Fruit fly (Drosophila melanogaster) whole organism, embryonic: Measurements from ENCODE around the gene Cby.

Source experiments
- Asciz ChIP-seq: fragments of 200-800 bp; sonication (Bioruptor generic); optimal IDR thresholded peaks from 2 replicates; lab custom pipeline; 2017; ENCODE audit warnings: missing biosample characterization, mild to moderate bottlenecking, missing genetic modification characterization, missing genetic modification reagents
- Bdp1 ChIP-seq: fragments of 200-800 bp; sonication (Bioruptor generic); optimal IDR thresholded peaks from 3 replicates; lab custom pipeline; 2016; ENCODE audit warnings: missing biosample characterization, missing genetic modification characterization
- Blimp-1 ChIP-seq: fragments of 200-800 bp; sonication (Bioruptor generic); optimal IDR thresholded peaks from 3 replicates; lab custom pipeline; 2018; ENCODE audit warnings: missing biosample characterization, missing genetic modification characterization, mild to moderate bottlenecking, moderate library complexity, missing genetic modification reagents
- CG10147 ChIP-seq: fragments of 200-800 bp; sonication (Bioruptor generic); optimal IDR thresholded peaks from 2 replicates; lab custom pipeline; 2019; ENCODE audit warnings: missing biosample characterization, mild to moderate bottlenecking, missing genetic modification characterization, moderate library complexity
- CG11093 ChIP-seq: fragments of 200-800 bp; sonication (Bioruptor generic); IDR thresholded peaks from 3 replicates; pipeline ENCODE4 v1.3.6; 2022; ENCODE audit warnings: missing biosample characterization, missing genetic modification characterization
- CG11398 ChIP-seq: fragments of 200-800 bp; sonication (Bioruptor generic); optimal IDR thresholded peaks from 2 replicates; lab custom pipeline; 2016; ENCODE audit warnings: missing biosample characterization, missing genetic modification characterization
- CG11504 ChIP-seq: fragments of 200-800 bp; sonication (Bioruptor generic); optimal IDR thresholded peaks from 3 replicates; lab custom pipeline; 2019; ENCODE audit warnings: missing biosample characterization, mild to moderate bottlenecking, missing genetic modification characterization, moderate library complexity
- CG12071 ChIP-seq: fragments of 200-800 bp; sonication (Bioruptor generic); optimal IDR thresholded peaks from 3 replicates; lab custom pipeline; 2018; ENCODE audit warnings: missing biosample characterization, mild to moderate bottlenecking, missing genetic modification characterization
- CG14441 ChIP-seq: fragments of 200-800 bp; sonication (Bioruptor generic); IDR thresholded peaks from 2 replicates; pipeline ENCODE4 v1.3.6; 2022; ENCODE audit warnings: missing biosample characterization, missing genetic modification characterization
- CG14667 ChIP-seq: fragments of 200-800 bp; sonication (Bioruptor generic); IDR thresholded peaks from 2 replicates; pipeline ENCODE4 v1.3.6; 2022; ENCODE audit warnings: missing biosample characterization, missing genetic modification characterization
- CG16813 ChIP-seq: fragments of 200-800 bp; sonication (Bioruptor generic); IDR thresholded peaks from 3 replicates; pipeline ENCODE4 v1.3.6; 2022; ENCODE audit warnings: missing biosample characterization, missing genetic modification characterization; ENCODE audit not compliant: partially characterized antibody
- CG2875 ChIP-seq: fragments of 200-800 bp; sonication (Bioruptor generic); optimal IDR thresholded peaks from 2 replicates; lab custom pipeline; 2017; ENCODE audit warnings: missing biosample characterization, mild to moderate bottlenecking, missing genetic modification characterization, missing genetic modification reagents
- CG31224 ChIP-seq: fragments of 200-800 bp; sonication (Bioruptor generic); IDR thresholded peaks from 2 replicates; pipeline ENCODE4 v1.3.6; 2022; ENCODE audit warnings: missing biosample characterization, missing genetic modification characterization
- CG3163 ChIP-seq: fragments of 200-800 bp; sonication (Bioruptor generic); optimal IDR thresholded peaks from 3 replicates; lab custom pipeline; 2016; ENCODE audit warnings: missing biosample characterization, missing genetic modification characterization
- CG4360 ChIP-seq: fragments of 200-800 bp; sonication (Bioruptor generic); IDR thresholded peaks from 2 replicates; pipeline ENCODE4 v1.3.6; 2022; ENCODE audit warnings: missing biosample characterization, missing genetic modification characterization
- CG43689 ChIP-seq: fragments of 200-800 bp; sonication (Bioruptor generic); IDR thresholded peaks from 2 replicates; pipeline ENCODE4 v1.3.6; 2022; ENCODE audit warnings: missing biosample characterization, missing genetic modification characterization
- CG5180 ChIP-seq: fragments of 200-800 bp; sonication (Bioruptor generic); optimal IDR thresholded peaks from 3 replicates; lab custom pipeline; 2017; ENCODE audit warnings: missing biosample characterization, missing genetic modification characterization, mild to moderate bottlenecking, moderate library complexity, missing genetic modification reagents
- CG5245 ChIP-seq: fragments of 200-800 bp; sonication (Bioruptor generic); optimal IDR thresholded peaks from 3 replicates; lab custom pipeline; 2016; ENCODE audit warnings: missing biosample characterization, missing genetic modification characterization
- CG6654 ChIP-seq: fragments of 200-800 bp; sonication (Bioruptor generic); optimal IDR thresholded peaks from 2 replicates; lab custom pipeline; 2017; ENCODE audit warnings: missing biosample characterization, mild to moderate bottlenecking, missing genetic modification characterization
- CG6689 ChIP-seq: fragments of 200-800 bp; sonication (Bioruptor generic); IDR thresholded peaks from 2 replicates; pipeline ENCODE4 v1.3.6; 2022; ENCODE audit warnings: missing biosample characterization, missing genetic modification characterization
- CG6854 ChIP-seq: fragments of 200-800 bp; sonication (Bioruptor generic); optimal IDR thresholded peaks from 3 replicates; lab custom pipeline; 2017; ENCODE audit warnings: missing biosample characterization, mild to moderate bottlenecking, missing genetic modification characterization
- CG7786 ChIP-seq: fragments of 200-800 bp; sonication (Bioruptor generic); optimal IDR thresholded peaks from 2 replicates; lab custom pipeline; 2016; ENCODE audit warnings: missing biosample characterization, missing genetic modification characterization
- CG8388 ChIP-seq: fragments of 200-800 bp; sonication (Bioruptor generic); optimal IDR thresholded peaks from 2 replicates; lab custom pipeline; 2019; ENCODE audit warnings: missing biosample characterization, mild to moderate bottlenecking, missing genetic modification characterization, moderate library complexity
- CG9215 ChIP-seq: fragments of 200-800 bp; sonication (Bioruptor generic); IDR thresholded peaks from 2 replicates; pipeline ENCODE4 v1.3.6; 2022; ENCODE audit warnings: missing biosample characterization, missing genetic modification characterization
- CHES-1-like ChIP-seq: fragments of 200-800 bp; sonication (Bioruptor generic); optimal IDR thresholded peaks from 2 replicates; lab custom pipeline; 2016; ENCODE audit warnings: missing biosample characterization, missing genetic modification characterization
- Camta ChIP-seq: fragments of 200-800 bp; sonication (Bioruptor generic); optimal IDR thresholded peaks from 2 replicates; lab custom pipeline; 2016; ENCODE audit warnings: missing biosample characterization, missing genetic modification characterization
- CkIIα-i1 ChIP-seq: fragments of 200-800 bp; sonication (Bioruptor generic); IDR thresholded peaks from 2 replicates; pipeline ENCODE4 v1.3.6; 2022; ENCODE audit warnings: missing biosample characterization, missing genetic modification characterization
- CoRest ChIP-seq: fragments of 200-800 bp; sonication (Bioruptor generic); optimal IDR thresholded peaks from 3 replicates; lab custom pipeline; 2018; ENCODE audit warnings: missing biosample characterization, mild to moderate bottlenecking, missing genetic modification characterization, moderate library complexity
- Gsc ChIP-seq: fragments of 200-800 bp; sonication (Bioruptor generic); IDR thresholded peaks from 2 replicates; pipeline ENCODE4 v1.3.6; 2022; ENCODE audit warnings: missing biosample characterization, missing genetic modification characterization
- Hr3 ChIP-seq: fragments of 200-800 bp; sonication (Bioruptor generic); optimal IDR thresholded peaks from 3 replicates; lab custom pipeline; 2016; ENCODE audit warnings: missing biosample characterization, missing genetic modification characterization
- Neu2 ChIP-seq: fragments of 200-800 bp; sonication (Bioruptor generic); optimal IDR thresholded peaks from 3 replicates; lab custom pipeline; 2016; ENCODE audit warnings: missing biosample characterization, missing genetic modification characterization, borderline replicate concordance
- Ptx1 ChIP-seq: fragments of 200-800 bp; sonication (Bioruptor generic); IDR thresholded peaks from 2 replicates; pipeline ENCODE4 v1.3.6; 2022; ENCODE audit warnings: missing biosample characterization, missing genetic modification characterization
- Taf1 ChIP-seq: fragments of 200-800 bp; sonication (Bioruptor generic); IDR thresholded peaks from 2 replicates; pipeline ENCODE4 v1.3.6; 2022; ENCODE audit warnings: missing biosample characterization, missing genetic modification characterization
- aop ChIP-seq: fragments of 200-800 bp; sonication (Bioruptor generic); IDR thresholded peaks from 2 replicates; pipeline ENCODE4 v1.3.6; 2022; ENCODE audit warnings: missing biosample characterization, missing genetic modification characterization
- bab2 ChIP-seq: fragments of 200-800 bp; sonication (Bioruptor generic); optimal IDR thresholded peaks from 2 replicates; lab custom pipeline; 2016; ENCODE audit warnings: missing biosample characterization, missing genetic modification characterization
- bcd ChIP-seq: fragments of 200-800 bp; sonication (Bioruptor generic); optimal IDR thresholded peaks from 2 replicates; lab custom pipeline; 2017; ENCODE audit warnings: missing biosample characterization, mild to moderate bottlenecking, missing genetic modification characterization
- crp ChIP-seq, 2 experiments: fragments of 200-800 bp; sonication (Bioruptor generic); optimal IDR thresholded peaks; 2 replicates in 1 of 2; 3 replicates in 1 of 2; lab custom pipeline; 2017; ENCODE audit warnings: missing biosample characterization in 2 of 2, missing genetic modification characterization in 2 of 2, mild to moderate bottlenecking in 1 of 2, moderate library complexity in 1 of 2
- dimm ChIP-seq: fragments of 200-800 bp; sonication (Bioruptor generic); IDR thresholded peaks from 2 replicates; pipeline ENCODE4 v1.3.6; 2022; ENCODE audit warnings: missing biosample characterization, missing genetic modification characterization
- disco-r ChIP-seq: fragments of 200-800 bp; sonication (Bioruptor generic); optimal IDR thresholded peaks from 2 replicates; lab custom pipeline; 2016; ENCODE audit warnings: missing biosample characterization, missing genetic modification characterization
- dpn ChIP-seq, 2 experiments: fragments of 200-800 bp; sonication (Bioruptor generic); optimal IDR thresholded peaks; 3 replicates each; lab custom pipeline; 2016; ENCODE audit warnings: missing biosample characterization in 2 of 2, missing genetic modification characterization in 2 of 2
- gt ChIP-seq: fragments of 200-800 bp; sonication (Bioruptor generic); IDR thresholded peaks from 2 replicates; pipeline ENCODE4 v1.3.6; 2022; ENCODE audit warnings: missing biosample characterization, missing genetic modification characterization
- oc ChIP-seq: fragments of 200-800 bp; sonication (Bioruptor generic); optimal IDR thresholded peaks from 2 replicates; lab custom pipeline; 2018; ENCODE audit warnings: missing biosample characterization, mild to moderate bottlenecking, missing genetic modification characterization, moderate library complexity
- odd ChIP-seq: fragments of 200-800 bp; sonication (Bioruptor generic); optimal IDR thresholded peaks from 2 replicates; lab custom pipeline; 2017; ENCODE audit warnings: missing biosample characterization, mild to moderate bottlenecking, missing genetic modification characterization
- pho ChIP-seq: fragments of 200-800 bp; sonication (Bioruptor generic); optimal IDR thresholded peaks from 2 replicates; lab custom pipeline; 2016; ENCODE audit warnings: missing biosample characterization, missing genetic modification characterization
- ranshi ChIP-seq: fragments of 200-800 bp; sonication (Bioruptor generic); IDR thresholded peaks from 2 replicates; pipeline ENCODE4 v1.3.6; 2022; ENCODE audit warnings: missing biosample characterization, missing genetic modification characterization
- scrt ChIP-seq: fragments of 200-800 bp; sonication (Bioruptor generic); optimal IDR thresholded peaks from 2 replicates; lab custom pipeline; 2018; ENCODE audit warnings: missing biosample characterization, mild to moderate bottlenecking, missing genetic modification characterization, moderate library complexity
- sqz ChIP-seq: fragments of 200-800 bp; sonication (Bioruptor generic); optimal IDR thresholded peaks from 3 replicates; lab custom pipeline; 2018; ENCODE audit warnings: missing biosample characterization, mild to moderate bottlenecking, missing genetic modification characterization
- tgo ChIP-seq: fragments of 200-800 bp; sonication (Bioruptor generic); IDR thresholded peaks from 3 replicates; pipeline ENCODE4 v1.3.6; 2022; ENCODE audit warnings: missing biosample characterization, missing genetic modification characterization
- unpg ChIP-seq: fragments of 200-800 bp; sonication (Bioruptor generic); optimal IDR thresholded peaks from 3 replicates; lab custom pipeline; 2018; ENCODE audit warnings: missing biosample characterization, mild to moderate bottlenecking, missing genetic modification characterization, moderate library complexity
- wor ChIP-seq: fragments of 200-800 bp; sonication (Bioruptor generic); IDR thresholded peaks from 2 replicates; pipeline ENCODE4 v1.3.6; 2022; ENCODE audit warnings: missing biosample characterization, missing genetic modification characterization
- zfh2 ChIP-seq: fragments of 200-800 bp; sonication (Bioruptor generic); optimal IDR thresholded peaks from 2 replicates; lab custom pipeline; 2016; ENCODE audit warnings: missing biosample characterization, missing genetic modification characterization

Cby gene

dm6 chr3R:21823699-21824406 is 44.0 kb upstream of the Cby start (continued):
- TF ChIP-seq bcd (GFP tag; lab: Kevin White, UChicago) (peak; percentile 33), CG5180 (no peak), CG9215 (GFP tag; lab: Robert Waterston, UW) (no peak), Camta (GFP tag; lab: Kevin White, UChicago) (no peak), CHES-1-like (GFP tag; lab: Kevin White, UChicago) (no peak), Blimp-1 (GFP tag; lab: Kevin White, UChicago) (peak; percentile 40), CG31224 (GFP tag; lab: Robert Waterston, UW) (no peak), CG2875 (no peak), disco-r (GFP tag; lab: Kevin White, UChicago) (no peak), zfh2 (no peak), CG10147 (GFP tag; lab: Kevin White, UChicago) (no peak), Asciz (peak; percentile 54), sqz (GFP tag; lab: Kevin White, UChicago) (peak; percentile 37), Ptx1 (GFP tag; lab: Robert Waterston, UW) (no peak; the same call in 1 of the 2 replicates), CkIIα-i1 (GFP tag; lab: Robert Waterston, UW) (no peak), CoRest (tag; lab: Kevin White, UChicago) (peak; percentile 21), gt (GFP tag; lab: Robert Waterston, UW) (no peak), CG8388 (peak; percentile 30), CG11093 (GFP tag; lab: Robert Waterston, UW) (0 out of 3 replicates have a peak, but pooled peaks have one; percentile 7), CG11398 (GFP tag; lab: Kevin White, UChicago) (no peak), Taf1 (no peak), oc (tag; lab: Kevin White, UChicago) (no peak), CG3163 (no peak), CG6654 (GFP tag; lab: Kevin White, UChicago) (no peak), dimm (GFP tag; lab: Robert Waterston, UW) (no peak), CG7786 (GFP tag; lab: Kevin White, UChicago) (no peak), CG6854 (GFP tag; lab: Kevin White, UChicago) (no peak), CG43689 (GFP tag; lab: Robert Waterston, UW) (no peak), CG14667 (GFP tag; lab: Robert Waterston, UW) (no peak), CG11504 (tag; lab: Kevin White, UChicago) (peak; percentile 70), crp (GFP tag; optimal IDR thresholded peaks at IDR 0.05; lab: Kevin White, UChicago) (no peak), odd (GFP tag; lab: Kevin White, UChicago) (no peak), Gsc (GFP tag; lab: Robert Waterston, UW) (no peak), Hr3 (GFP tag; lab: Kevin White, UChicago) (no peak), tgo (GFP tag; lab: Robert Waterston, UW) (no peak), Neu2 (no peak), CG12071 (GFP tag; lab: Kevin White, UChicago) (no peak), ranshi (no peak), CG16813 (no peak), CG4360 (GFP tag; lab: Robert Waterston, UW) (peak; percentile 95), wor (GFP tag; lab: Robert Waterston, UW) (no peak), aop (GFP tag; lab: Robert Waterston, UW) (no peak), CG6689 (GFP tag; lab: Robert Waterston, UW) (peak; percentile 39; the same call in 1 of the 2 replicates), Bdp1 (no peak), CG14441 (GFP tag; lab: Robert Waterston, UW) (no peak), dpn (GFP tag; optimal IDR thresholded peaks at IDR 0.05; lab: Kevin White, UChicago) (no peak), unpg (GFP tag; lab: Kevin White, UChicago) (no peak), pho (GFP tag; lab: Kevin White, UChicago) (no peak), scrt (GFP tag; lab: Kevin White, UChicago) (no peak), CG5245 (no peak), bab2 (GFP tag; lab: Kevin White, UChicago) (no peak)
